Worm (Caenorhabditis elegans): ENCODE measurements around the gene cyn-12.

DNA sequence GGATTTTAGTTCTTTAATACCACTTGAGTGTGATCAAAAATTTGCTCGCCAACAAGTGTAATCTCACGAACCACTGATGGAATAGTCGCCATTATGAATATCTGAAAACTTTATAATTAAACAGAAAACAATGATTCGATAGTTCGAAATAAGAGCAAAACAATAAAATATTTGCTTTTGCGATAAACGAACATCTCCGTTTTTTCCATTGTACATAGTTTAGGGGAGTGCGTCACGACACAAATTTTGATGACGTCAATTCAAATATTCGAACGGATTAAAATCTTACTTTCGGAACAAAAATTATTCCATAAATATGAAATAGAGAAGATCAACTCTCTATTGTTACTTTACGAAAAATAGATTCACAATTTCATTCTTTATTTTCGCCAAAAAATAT is 966 bp upstream of the cyn-12 start, which contains the start of gene mutd-1:
- no peak for TF ChIP-seq snpc-4 (GFP tag; optimal IDR thresholded peaks at IDR 0.05)
- TF ChIP-seq snpc-4 (tag; optimal IDR thresholded peaks at IDR 0.05): no peak
- TF ChIP-seq fkh-3 (tag; optimal IDR thresholded peaks at IDR 0.05): no peak
- TF ChIP-seq aptf-3 (GFP tag; IDR thresholded peaks at IDR 0.05): no peak
- TF ChIP-seq him-1 (tag; optimal IDR thresholded peaks at IDR 0.05): no peak
- no peak for TF ChIP-seq hmg-20 (GFP tag; IDR thresholded peaks at IDR 0.05)
- no peak for TF ChIP-seq dpl-1 (GFP tag; optimal IDR thresholded peaks at IDR 0.05)
- no peak for TF ChIP-seq madf-3 (GFP tag; IDR thresholded peaks at IDR 0.05)
- TF ChIP-seq lag-1 (GFP tag; IDR thresholded peaks at IDR 0.05): no peak
- TF ChIP-seq hsf-1 (GFP tag; IDR thresholded peaks at IDR 0.05): no peak
- TF ChIP-seq lsl-1 (GFP tag; optimal IDR thresholded peaks at IDR 0.05): no peak
- TF ChIP-seq unc-130 (GFP tag; optimal IDR thresholded peaks at IDR 0.05): no peak

Data from whole organism, young adult.